Worm (Caenorhabditis elegans): Measurements from ENCODE around the gene soap-1.

Gene soap-1

ce11 chrV:7218988-7219387 is 4.3 kb upstream of the soap-1 start, which contains the start of gene C13F10.5:
TSS of gene C13F10.5 (minus strand) at chrV:7219088.
- TF ChIP-seq lin-39 (tag; optimal IDR thresholded peaks at IDR 0.05) (no peak), aha-1 (tag) (peak; percentile 42)

ce11 chrV:7216016-7216415 is 1.3 kb upstream of the soap-1 start:
- no peak for TF ChIP-seq lin-1 (GFP tag; IDR thresholded peaks at IDR 0.05)
- TF ChIP-seq lsy-2 (tag; optimal IDR thresholded peaks at IDR 0.05): peak in 1 of 2 experiments; percentile 3
- TF ChIP-seq unc-62 (GFP tag; optimal IDR thresholded peaks at IDR 0.05 in 1 of 2): peak in 1 of 2 experiments; percentile 72
- TF ChIP-seq unc-62 (tag; optimal IDR thresholded peaks at IDR 0.05): no peak
- TF ChIP-seq set-16 (GFP tag; IDR thresholded peaks at IDR 0.05): peak; percentile 38
- peak; percentile 15 for TF ChIP-seq mep-1 (tag; optimal IDR thresholded peaks at IDR 0.05)
- no peak for TF ChIP-seq mdl-1 (tag; optimal IDR thresholded peaks at IDR 0.05)
- no peak for TF ChIP-seq attf-4 (tag; optimal IDR thresholded peaks at IDR 0.05)
- peak; percentile 59 for TF ChIP-seq hlh-30 (tag; optimal IDR thresholded peaks at IDR 0.05; ENCODE audit: insufficient read depth)
- TF ChIP-seq rbr-2 (tag; optimal IDR thresholded peaks at IDR 0.05): peak; percentile 27
- TF ChIP-seq zfp-2 (tag; optimal IDR thresholded peaks at IDR 0.05): no peak
- no peak for TF ChIP-seq nhr-28 (tag; optimal IDR thresholded peaks at IDR 0.05)

- TF ChIP-seq nhr-6 (tag; optimal IDR thresholded peaks at IDR 0.05) (no peak), hif-1 (tag; optimal IDR thresholded peaks at IDR 0.05) (no peak), lin-29 (GFP tag; IDR thresholded peaks at IDR 0.05) (no peak), lin-15B (tag; optimal IDR thresholded peaks at IDR 0.05) (no peak), lim-7 (GFP tag; IDR thresholded peaks at IDR 0.05) (no peak), F49E8.2 (tag; optimal IDR thresholded peaks at IDR 0.05; ENCODE audit: borderline replicate concordance) (no peak), unc-62 (GFP tag; optimal IDR thresholded peaks at IDR 0.05 in 1 of 2) (peak in 1 of 2 experiments; percentile 63), unc-62 (tag; optimal IDR thresholded peaks at IDR 0.05) (no peak), attf-4 (tag; optimal IDR thresholded peaks at IDR 0.05) (no peak), ztf-11 (tag; optimal IDR thresholded peaks at IDR 0.05) (no peak)
Observed at ce11 chrV:7209001-7209400, 5.7 kb downstream of the soap-1 start.

ce11 chrV:7201353-7201752 is 13.3 kb downstream of the soap-1 start:
- peak in 1 of 2 experiments; percentile 94 for TF ChIP-seq unc-62 (GFP tag; optimal IDR thresholded peaks at IDR 0.05 in 1 of 2)
- no peak for TF ChIP-seq unc-62 (tag; optimal IDR thresholded peaks at IDR 0.05)
- TF ChIP-seq daf-8 (GFP tag; IDR thresholded peaks at IDR 0.05): no peak
- no peak for TF ChIP-seq mep-1 (tag; optimal IDR thresholded peaks at IDR 0.05)
- TF ChIP-seq aha-1 (tag): no peak
- TF ChIP-seq ceh-32 (tag; optimal IDR thresholded peaks at IDR 0.05; ENCODE audit: poor library complexity): no peak

ce11 chrV:7199932-7200331 is 14.8 kb downstream of the soap-1 start, which contains the start of gene F09G2.1:
TSS of gene F09G2.1 (plus strand) at chrV:7200232.
- no peak for TF ChIP-seq daf-16 (GFP tag; optimal IDR thresholded peaks at IDR 0.05)
- peak; percentile 9 for TF ChIP-seq daf-16 (tag; optimal IDR thresholded peaks at IDR 0.05)
- TF ChIP-seq D1046.2 (GFP tag; IDR thresholded peaks at IDR 0.05): no peak
- TF ChIP-seq rbr-2 (tag; optimal IDR thresholded peaks at IDR 0.05): no peak
- TF ChIP-seq Y105C5A.15 (GFP tag; IDR thresholded peaks at IDR 0.05): no peak
- TF ChIP-seq egl-27 (tag; optimal IDR thresholded peaks at IDR 0.05): no peak

ce11 chrV:7199077-7199476 is 15.6 kb downstream of the soap-1 start:
- TF ChIP-seq F49E8.2 (tag; optimal IDR thresholded peaks at IDR 0.05; ENCODE audit: borderline replicate concordance) (peak; percentile 36), madf-5 (GFP tag; IDR thresholded peaks at IDR 0.05) (no peak), aha-1 (tag) (no peak), snpc-1.2 (GFP tag; IDR thresholded peaks at IDR 0.05) (peak; percentile 53; the same call in 1 of the 2 replicates)

- TF ChIP-seq zip-11 (GFP tag; IDR thresholded peaks at IDR 0.05) (no peak), dmd-8 (GFP tag; IDR thresholded peaks at IDR 0.05) (no peak), skn-1 (tag; optimal IDR thresholded peaks at IDR 0.05) (no peak), nhr-102 (tag; optimal IDR thresholded peaks at IDR 0.05) (peak; percentile 63), lin-39 (tag; optimal IDR thresholded peaks at IDR 0.05) (no peak), fkh-10 (GFP tag; optimal IDR thresholded peaks at IDR 0.05) (no peak), F26F4.8 (GFP tag; conservative IDR thresholded peaks at IDR 0.05) (no peak), saeg-2 (GFP tag; IDR thresholded peaks at IDR 0.05) (no peak), zfp-3 (GFP tag; conservative IDR thresholded peaks at IDR 0.05) (no peak), attf-4 (tag; optimal IDR thresholded peaks at IDR 0.05) (no peak), ceh-28 (tag; optimal IDR thresholded peaks at IDR 0.05) (no peak), pqm-1 (tag; optimal IDR thresholded peaks at IDR 0.05) (peak; percentile 63), F44E2.7 (GFP tag; IDR thresholded peaks at IDR 0.05) (no peak), ceh-82 (tag; optimal IDR thresholded peaks at IDR 0.05) (no peak)
Observed at ce11 chrV:7198403-7198802, 16.3 kb downstream of the soap-1 start.

Measured in whole organism, L4 larva.